Worm (Caenorhabditis elegans) whole organism, L1 larva: Measurements from ENCODE around the gene lec-5.
"Not testable (repeated sequence)": the region's sequence is repeated elsewhere in the genome, so short reads cannot be mapped to it uniquely, and the experiment has no call there.

Experiments used
- C04F5.9 ChIP-seq: sonication (generic microtip); optimal IDR thresholded peaks from 2 replicates; lab custom pipeline; 2016; ENCODE audit warnings: missing genetic modification characterization, missing compliant biosample characterization
- C16A3.4 ChIP-seq: fragments of 150-350 bp; optimal IDR thresholded peaks from 2 replicates; lab custom pipeline; 2014; ENCODE audit warnings: missing biosample characterization, missing genetic modification characterization
- aha-1 ChIP-seq: fragments of 150-350 bp; optimal IDR thresholded peaks from 2 replicates; lab custom pipeline; 2014; ENCODE audit warnings: missing biosample characterization, missing genetic modification characterization
- aly-2 ChIP-seq: fragments of 150-350 bp; optimal IDR thresholded peaks from 2 replicates; lab custom pipeline; 2014; ENCODE audit warnings: missing biosample characterization, missing genetic modification characterization
- blmp-1 ChIP-seq: fragments of 150-350 bp; optimal IDR thresholded peaks from 2 replicates; lab custom pipeline; 2014; ENCODE audit warnings: missing biosample characterization, missing genetic modification characterization
- ceh-8 ChIP-seq: fragments of 200-800 bp; sonication (Bioruptor generic); optimal IDR thresholded peaks from 2 replicates; lab custom pipeline; 2018; ENCODE audit warnings: mild to moderate bottlenecking, missing genetic modification characterization, moderate library complexity, missing compliant biosample characterization
- dpl-1 ChIP-seq, 3 experiments: fragments of 150-350 bp in 2 of 3; sonication (generic microtip) in 1 of 3; optimal IDR thresholded peaks; 2 replicates each; lab custom pipeline; 2014 to 2017; ENCODE audit warnings: missing biosample characterization in 3 of 3, missing genetic modification characterization in 3 of 3, missing genetic modification reagents in 3 of 3
- dsc-1 ChIP-seq: sonication (generic microtip); optimal IDR thresholded peaks from 2 replicates; lab custom pipeline; 2016; ENCODE audit warnings: mild to moderate bottlenecking, missing genetic modification characterization, missing compliant biosample characterization
- efl-1 ChIP-seq, 4 experiments: fragments of 150-350 bp; optimal IDR thresholded peaks in 3 of 4; peaks in 1 of 4; 1 replicate in 1 of 4; 2 replicates in 3 of 4; lab custom pipeline; 2014; ENCODE audit warnings: missing biosample characterization in 2 of 4, missing genetic modification characterization in 2 of 4, missing genetic modification reagents in 2 of 4
- efl-3 ChIP-seq: fragments of 200-800 bp; sonication (Bioruptor generic); optimal IDR thresholded peaks from 2 replicates; lab custom pipeline; 2018; ENCODE audit warnings: mild to moderate bottlenecking, missing genetic modification characterization, missing compliant biosample characterization
- egl-27 ChIP-seq, 2 experiments: fragments of 150-350 bp in 1 of 2; sonication (generic microtip); optimal IDR thresholded peaks; 3 replicates each; lab custom pipeline; 2017 to 2018; ENCODE audit warnings: missing biosample characterization in 2 of 2, missing genetic modification characterization in 2 of 2, missing genetic modification reagents in 2 of 2
- elt-3 ChIP-seq, 6 experiments: fragments of 150-350 bp in 1 of 6; sonication (generic microtip); optimal IDR thresholded peaks; 2 replicates each; lab custom pipeline; 2017 to 2018; ENCODE audit warnings: missing biosample characterization in 6 of 6, missing genetic modification characterization in 6 of 6, inconsistent platforms in 1 of 6
- fkh-8 ChIP-seq: sonication (generic microtip); optimal IDR thresholded peaks from 2 replicates; lab custom pipeline; 2016; ENCODE audit warnings: mild to moderate bottlenecking, missing genetic modification characterization, missing compliant biosample characterization
- irx-1 ChIP-seq: sonication (generic microtip); optimal IDR thresholded peaks from 2 replicates; lab custom pipeline; 2016; ENCODE audit warnings: missing genetic modification characterization, missing compliant biosample characterization
- isw-1 ChIP-seq: fragments of 200-800 bp; sonication (Bioruptor generic); IDR thresholded peaks from 2 replicates; pipeline ENCODE4 v1.3.6; 2022; ENCODE audit warnings: missing genetic modification characterization, missing compliant biosample characterization
- jun-1 ChIP-seq: fragments of 150-350 bp; optimal IDR thresholded peaks from 2 replicates; lab custom pipeline; 2014; ENCODE audit warnings: missing biosample characterization, missing genetic modification reagents, missing genetic modification characterization
- lin-13 ChIP-seq: fragments of 150-350 bp; optimal IDR thresholded peaks from 2 replicates; lab custom pipeline; 2014; ENCODE audit warnings: missing biosample characterization, missing genetic modification reagents, missing genetic modification characterization
- lin-14 ChIP-seq: fragments of 200-800 bp; sonication (Bioruptor generic); optimal IDR thresholded peaks from 2 replicates; lab custom pipeline; 2018; ENCODE audit warnings: mild to moderate bottlenecking, missing genetic modification characterization, moderate library complexity, missing compliant biosample characterization
- lin-15B ChIP-seq: fragments of 150-350 bp; sonication (generic microtip); optimal IDR thresholded peaks from 3 replicates; lab custom pipeline; 2014; ENCODE audit warnings: missing biosample characterization, missing genetic modification characterization
- lin-35 ChIP-seq, 2 experiments: fragments of 150-350 bp; optimal IDR thresholded peaks; 2 replicates each; lab custom pipeline; 2014; ENCODE audit warnings: missing biosample characterization in 2 of 2, missing genetic modification characterization in 2 of 2, missing genetic modification reagents in 2 of 2
- lin-39 ChIP-seq: fragments of 150-350 bp; optimal IDR thresholded peaks from 2 replicates; lab custom pipeline; 2014; ENCODE audit warnings: missing biosample characterization, missing genetic modification reagents, missing genetic modification characterization
- lir-3 ChIP-seq: sonication (generic microtip); optimal IDR thresholded peaks from 2 replicates; lab custom pipeline; 2016; ENCODE audit warnings: mild to moderate bottlenecking, missing genetic modification characterization, moderate library complexity, missing compliant biosample characterization; ENCODE audit not compliant: poor library complexity
- lsy-2 ChIP-seq, 2 experiments: fragments of 150-350 bp; optimal IDR thresholded peaks; 2 replicates each; lab custom pipeline; 2014; ENCODE audit warnings: missing biosample characterization in 2 of 2, missing genetic modification characterization in 2 of 2
- mab-9 ChIP-seq: fragments of 200-800 bp; sonication (Bioruptor generic); IDR thresholded peaks from 2 replicates; pipeline ENCODE4 v1.3.6; 2022; ENCODE audit warnings: missing genetic modification reagents, missing genetic modification characterization, missing compliant biosample characterization
- mdl-1 ChIP-seq, 2 experiments: fragments of 150-350 bp; optimal IDR thresholded peaks; 2 replicates each; lab custom pipeline; 2014 to 2017; ENCODE audit warnings: missing biosample characterization in 2 of 2, missing genetic modification characterization in 2 of 2, inconsistent platforms in 1 of 2
- mep-1 ChIP-seq: fragments of 150-350 bp; optimal IDR thresholded peaks from 2 replicates; lab custom pipeline; 2014; ENCODE audit warnings: missing biosample characterization, missing genetic modification characterization
- nhr-12 ChIP-seq: sonication (generic microtip); optimal IDR thresholded peaks from 2 replicates; lab custom pipeline; 2017; ENCODE audit warnings: missing biosample characterization, missing genetic modification characterization
- nhr-19 ChIP-seq: fragments of 200-800 bp; sonication (Bioruptor generic); conservative IDR thresholded peaks from 2 replicates; pipeline ENCODE4 v1.3.6; 2022; ENCODE audit warnings: missing genetic modification characterization, missing compliant biosample characterization
- nhr-20 ChIP-seq: sonication (generic microtip); optimal IDR thresholded peaks from 2 replicates; lab custom pipeline; 2016; ENCODE audit warnings: mild to moderate bottlenecking, missing genetic modification characterization, missing compliant biosample characterization
- nhr-47 ChIP-seq: sonication (generic microtip); optimal IDR thresholded peaks from 2 replicates; lab custom pipeline; 2016; ENCODE audit warnings: mild to moderate bottlenecking, missing genetic modification characterization, moderate library complexity, missing compliant biosample characterization
- nhr-71 ChIP-seq: sonication (generic microtip); optimal IDR thresholded peaks from 2 replicates; lab custom pipeline; 2016; ENCODE audit warnings: mild to moderate bottlenecking, missing genetic modification characterization, moderate library complexity, missing compliant biosample characterization
- nhr-77 ChIP-seq: fragments of 150-350 bp; optimal IDR thresholded peaks from 2 replicates; lab custom pipeline; 2014; ENCODE audit warnings: missing biosample characterization, missing genetic modification characterization
- nhr-85 ChIP-seq: sonication (generic microtip); peaks from one replicate; lab custom pipeline; 2016; ENCODE audit warnings: missing genetic modification characterization, inconsistent platforms, missing compliant biosample characterization
- nhr-90 ChIP-seq: sonication (generic microtip); optimal IDR thresholded peaks from 2 replicates; lab custom pipeline; 2016; ENCODE audit warnings: mild to moderate bottlenecking, missing genetic modification characterization, missing compliant biosample characterization; ENCODE audit not compliant: poor library complexity
- pag-3 ChIP-seq: sonication (generic microtip); optimal IDR thresholded peaks from 2 replicates; lab custom pipeline; 2017; ENCODE audit warnings: missing genetic modification characterization, mild to moderate bottlenecking, missing compliant biosample characterization, antibody characterized with exemption, borderline replicate concordance; ENCODE audit not compliant: insufficient read depth
- rnt-1 ChIP-seq: sonication (generic microtip); optimal IDR thresholded peaks from 2 replicates; lab custom pipeline; 2016; ENCODE audit warnings: mild to moderate bottlenecking, missing genetic modification characterization, moderate library complexity, missing compliant biosample characterization
- snpc-4 ChIP-seq: fragments of 150-350 bp; optimal IDR thresholded peaks from 2 replicates; lab custom pipeline; 2014; ENCODE audit warnings: missing biosample characterization, missing genetic modification characterization
- snu-23 ChIP-seq: sonication (generic microtip); optimal IDR thresholded peaks from 2 replicates; lab custom pipeline; 2016; ENCODE audit warnings: missing genetic modification characterization, missing compliant biosample characterization
- tlp-1 ChIP-seq: fragments of 150-350 bp; optimal IDR thresholded peaks from 2 replicates; lab custom pipeline; 2014; ENCODE audit warnings: missing biosample characterization, missing genetic modification characterization
- unc-130 ChIP-seq: fragments of 150-350 bp; optimal IDR thresholded peaks from 2 replicates; lab custom pipeline; 2017; ENCODE audit warnings: missing biosample characterization, missing genetic modification characterization, inconsistent platforms
- unc-30 ChIP-seq: sonication (generic microtip); optimal IDR thresholded peaks from 2 replicates; lab custom pipeline; 2017; ENCODE audit warnings: missing biosample characterization, missing genetic modification characterization
- unc-62 ChIP-seq: fragments of 150-350 bp; optimal IDR thresholded peaks from 2 replicates; lab custom pipeline; 2014; ENCODE audit warnings: missing biosample characterization, missing genetic modification reagents, missing genetic modification characterization
- unc-86 ChIP-seq: sonication (generic microtip); optimal IDR thresholded peaks from 2 replicates; lab custom pipeline; 2016; ENCODE audit warnings: missing genetic modification characterization, missing compliant biosample characterization
- vab-15 ChIP-seq: sonication (generic microtip); optimal IDR thresholded peaks from 2 replicates; lab custom pipeline; 2017; ENCODE audit warnings: missing genotype, mild to moderate bottlenecking, missing genetic modification characterization, missing compliant biosample characterization
- zip-4 ChIP-seq: fragments of 200-800 bp; sonication (Bioruptor generic); optimal IDR thresholded peaks from 2 replicates; lab custom pipeline; 2018; ENCODE audit warnings: mild to moderate bottlenecking, missing genetic modification characterization, moderate library complexity, missing compliant biosample characterization

lec-5 gene

ce11 chrII:5876511-5876910, 35.6 kb upstream of the lec-5 start, which contains the start of gene F55C12.2:
TSS of gene F55C12.2 (plus strand) at chrII:5876811.
- TF ChIP-seq aly-2 (tag; lab: Kevin White, UChicago); mdl-1 (tag; optimal IDR thresholded peaks at IDR 0.05; lab: Kevin White, UChicago); isw-1: not testable (repeated sequence)

- no peak for TF ChIP-seq tlp-1
- TF ChIP-seq, all 84 proteins: peak for 0
These were observed 35.1 kb upstream of the lec-5 start, which contains the start of gene F55C12.6 for ce11 chrII:5876053-5876452. TSS of gene F55C12.6 (minus strand) at chrII:5876153.

ce11 chrII:5874130-5874529, 33.2 kb upstream of the lec-5 start:
- TF ChIP-seq nhr-85 (tag; lab: Kevin White, UChicago) (peak; percentile 90), dsc-1 (peak; percentile 36), fkh-8 (tag; lab: Kevin White, UChicago) (peak; percentile 23), lin-13 (peak; percentile 1), C16A3.4 (tag; lab: Kevin White, UChicago) (peak; percentile 58), lsy-2 (tag; optimal IDR thresholded peaks at IDR 0.05; lab: Kevin White, UChicago) (peak; percentile 35 to 49), nhr-90 (tag; lab: Kevin White, UChicago) (peak; percentile 30), jun-1 (tag; lab: Kevin White, UChicago) (no peak), dpl-1 (GFP tag; optimal IDR thresholded peaks at IDR 0.05; lab: Kevin White, UChicago) (peak in 2 of 3 experiments; percentile 33 to 39), ceh-8 (GFP tag; lab: Kevin White, UChicago) (peak; percentile 43), irx-1 (tag; lab: Kevin White, UChicago) (peak; percentile 16), nhr-12 (tag; lab: Kevin White, UChicago) (no peak), lin-14 (GFP tag; lab: Kevin White, UChicago) (peak; percentile 79), efl-1 (optimal IDR thresholded peaks at IDR 0.05; lab: Kevin White, UChicago) (peak in 1 of 2 experiments; percentile 25), efl-1 (GFP tag; optimal IDR thresholded peaks at IDR 0.05 in 1 of 2; lab: Kevin White, UChicago) (peak; percentile 25 to 88), nhr-19 (peak; percentile 47; the same call in 1 of the 2 replicates), aha-1 (tag; lab: Kevin White, UChicago) (no peak), rnt-1 (tag; lab: Kevin White, UChicago) (peak; percentile 40), mab-9 (GFP tag; lab: Robert Waterston, UW) (no peak), snu-23 (peak; percentile 70), mep-1 (tag; lab: Kevin White, UChicago) (peak; percentile 82), vab-15 (tag; lab: Kevin White, UChicago) (no peak), mdl-1 (tag; optimal IDR thresholded peaks at IDR 0.05; lab: Kevin White, UChicago) (peak in 1 of 2 experiments; percentile 78), nhr-71 (tag; lab: Kevin White, UChicago) (peak; percentile 71), elt-3 (tag; optimal IDR thresholded peaks at IDR 0.05; lab: Kevin White, UChicago) (peak in 2 of 6 experiments; percentile 31 to 64), nhr-20 (tag; lab: Kevin White, UChicago) (peak; percentile 77), unc-86 (tag; lab: Kevin White, UChicago) (no peak), unc-130 (peak; percentile 43), lin-35 (GFP tag; optimal IDR thresholded peaks at IDR 0.05; lab: Kevin White, UChicago) (peak; percentile 17 to 74), lir-3 (tag; lab: Kevin White, UChicago) (peak; percentile 4), snpc-4 (tag; lab: Kevin White, UChicago) (no peak), blmp-1 (peak; percentile 98)

ce11 chrII:5873564-5874070, 32.7 kb upstream of the lec-5 start, which contains the start of gene tex-2:
TSS of gene tex-2 (minus strand) at chrII:5873614.
- no peak for TF ChIP-seq unc-62 (GFP tag; lab: Kevin White, UChicago)
- TF ChIP-seq dpl-1 (GFP tag; optimal IDR thresholded peaks at IDR 0.05; lab: Kevin White, UChicago): peak in 2 of 3 experiments; percentile 3 to 14
- TF ChIP-seq lin-15B: peak; percentile 38
- TF ChIP-seq nhr-77: no peak
- no peak for TF ChIP-seq pag-3 (tag; lab: Kevin White, UChicago)
- TF ChIP-seq elt-3 (tag; optimal IDR thresholded peaks at IDR 0.05; lab: Kevin White, UChicago): no peak
- peak; percentile 36 to 44 for TF ChIP-seq efl-1 (optimal IDR thresholded peaks at IDR 0.05; lab: Kevin White, UChicago)
- no peak for TF ChIP-seq efl-1 (GFP tag; optimal IDR thresholded peaks at IDR 0.05 in 1 of 2; lab: Kevin White, UChicago)
- no peak for TF ChIP-seq efl-3
- TF ChIP-seq zip-4: no peak
- TF ChIP-seq lin-14 (GFP tag; lab: Kevin White, UChicago): peak; percentile 62
- TF ChIP-seq nhr-47 (tag; lab: Kevin White, UChicago): peak; percentile 54
- TF ChIP-seq irx-1 (tag; lab: Kevin White, UChicago): no peak
- no peak for TF ChIP-seq mab-9 (GFP tag; lab: Robert Waterston, UW)
- TF ChIP-seq lin-39 (tag; lab: Kevin White, UChicago): no peak
- no peak for TF ChIP-seq mdl-1 (tag; optimal IDR thresholded peaks at IDR 0.05; lab: Kevin White, UChicago)
- no peak for TF ChIP-seq egl-27 (tag; optimal IDR thresholded peaks at IDR 0.05; lab: Kevin White, UChicago)
- no peak for TF ChIP-seq aha-1 (tag; lab: Kevin White, UChicago)
- no peak for TF ChIP-seq C04F5.9 (tag; lab: Kevin White, UChicago)
- no peak for TF ChIP-seq unc-30 (tag; lab: Kevin White, UChicago)
